Fruit fly (Drosophila melanogaster) whole organism, embryonic: ENCODE results near the gene Slip1.
A peak's percentile ranks its signal among the peaks of the same experiment; 100 is the strongest.

Source experiments
- Asciz ChIP-seq: fragments of 200-800 bp; sonication (Bioruptor generic); optimal IDR thresholded peaks from 2 replicates; lab custom pipeline; 2017; ENCODE audit warnings: missing biosample characterization, mild to moderate bottlenecking, missing genetic modification characterization, missing genetic modification reagents
- CG10147 ChIP-seq: fragments of 200-800 bp; sonication (Bioruptor generic); optimal IDR thresholded peaks from 2 replicates; lab custom pipeline; 2019; ENCODE audit warnings: missing biosample characterization, mild to moderate bottlenecking, missing genetic modification characterization, moderate library complexity
- CG10209 ChIP-seq: fragments of 200-800 bp; sonication (Bioruptor generic); optimal IDR thresholded peaks from 3 replicates; lab custom pipeline; 2017; ENCODE audit warnings: missing biosample characterization, mild to moderate bottlenecking, missing genetic modification characterization, missing genetic modification reagents
- CG10321 ChIP-seq: fragments of 200-800 bp; sonication (Bioruptor generic); IDR thresholded peaks from 2 replicates; pipeline ENCODE4 v1.3.6; 2022; ENCODE audit warnings: missing biosample characterization, missing genetic modification characterization
- CG11723 ChIP-seq: fragments of 200-800 bp; sonication (Bioruptor generic); optimal IDR thresholded peaks from 2 replicates; lab custom pipeline; 2017; ENCODE audit warnings: missing biosample characterization, mild to moderate bottlenecking, missing genetic modification characterization
- CG12744 ChIP-seq: fragments of 200-800 bp; sonication (Bioruptor generic); optimal IDR thresholded peaks from 2 replicates; lab custom pipeline; 2016; ENCODE audit warnings: missing biosample characterization, missing genetic modification characterization
- CG13296 ChIP-seq: fragments of 200-800 bp; sonication (Bioruptor generic); optimal IDR thresholded peaks from 3 replicates; lab custom pipeline; 2018; ENCODE audit warnings: missing biosample characterization, mild to moderate bottlenecking, missing genetic modification characterization
- CG13424 ChIP-seq: fragments of 200-800 bp; sonication (Bioruptor generic); optimal IDR thresholded peaks from 2 replicates; lab custom pipeline; 2019; ENCODE audit warnings: missing biosample characterization, mild to moderate bottlenecking, missing genetic modification characterization, moderate library complexity
- CG14667 ChIP-seq: fragments of 200-800 bp; sonication (Bioruptor generic); IDR thresholded peaks from 2 replicates; pipeline ENCODE4 v1.3.6; 2022; ENCODE audit warnings: missing biosample characterization, missing genetic modification characterization
- CG1529 ChIP-seq: fragments of 200-800 bp; sonication (Bioruptor generic); optimal IDR thresholded peaks from 3 replicates; lab custom pipeline; 2018; ENCODE audit warnings: missing biosample characterization, missing genetic modification characterization
- CG1647 ChIP-seq: fragments of 200-800 bp; sonication (Bioruptor generic); optimal IDR thresholded peaks from 3 replicates; lab custom pipeline; 2016; ENCODE audit warnings: missing biosample characterization, missing genetic modification characterization
- CG3995 ChIP-seq: fragments of 200-800 bp; sonication (Bioruptor generic); optimal IDR thresholded peaks from 3 replicates; lab custom pipeline; 2016; ENCODE audit warnings: missing biosample characterization, missing genetic modification characterization
- CG4328 ChIP-seq: fragments of 200-800 bp; sonication (Bioruptor generic); optimal IDR thresholded peaks from 3 replicates; lab custom pipeline; 2017; ENCODE audit warnings: missing biosample characterization, missing genetic modification reagents, missing genetic modification characterization
- CG6175 ChIP-seq: fragments of 200-800 bp; sonication (Bioruptor generic); IDR thresholded peaks from 3 replicates; pipeline ENCODE4 v1.3.6; 2022; ENCODE audit warnings: missing biosample characterization, missing genetic modification characterization
- CG7372 ChIP-seq: fragments of 200-800 bp; sonication (Bioruptor generic); IDR thresholded peaks from 2 replicates; pipeline ENCODE4 v1.3.6; 2022; ENCODE audit warnings: missing biosample characterization, missing genetic modification characterization
- CG9215 ChIP-seq: fragments of 200-800 bp; sonication (Bioruptor generic); IDR thresholded peaks from 2 replicates; pipeline ENCODE4 v1.3.6; 2022; ENCODE audit warnings: missing biosample characterization, missing genetic modification characterization
- CG9876 ChIP-seq: fragments of 200-800 bp; sonication (Bioruptor generic); optimal IDR thresholded peaks from 2 replicates; lab custom pipeline; 2016; ENCODE audit warnings: missing biosample characterization, missing genetic modification characterization
- Dp ChIP-seq: fragments of 200-800 bp; sonication (Bioruptor generic); optimal IDR thresholded peaks from 2 replicates; lab custom pipeline; 2018; ENCODE audit warnings: missing biosample characterization, mild to moderate bottlenecking, missing genetic modification characterization, moderate library complexity
- Elba2 ChIP-seq: fragments of 200-800 bp; sonication (Bioruptor generic); optimal IDR thresholded peaks from 3 replicates; lab custom pipeline; 2016; ENCODE audit warnings: missing biosample characterization, missing genetic modification characterization
- HLHmδ ChIP-seq: fragments of 200-800 bp; sonication (Bioruptor generic); optimal IDR thresholded peaks from 2 replicates; lab custom pipeline; 2018; ENCODE audit warnings: missing biosample characterization, mild to moderate bottlenecking, missing genetic modification characterization, moderate library complexity
- Hsf ChIP-seq: fragments of 200-800 bp; sonication (Bioruptor generic); optimal IDR thresholded peaks from 3 replicates; lab custom pipeline; 2016; ENCODE audit warnings: missing biosample characterization, missing genetic modification characterization
- Max ChIP-seq: fragments of 200-800 bp; sonication (Bioruptor generic); optimal IDR thresholded peaks from 2 replicates; lab custom pipeline; 2016; ENCODE audit warnings: missing biosample characterization, mild to moderate bottlenecking, missing genetic modification characterization
- Mes4 ChIP-seq: fragments of 200-800 bp; sonication (Bioruptor generic); optimal IDR thresholded peaks from 2 replicates; lab custom pipeline; 2016; ENCODE audit warnings: missing biosample characterization, missing genetic modification characterization
- Sox100B ChIP-seq: fragments of 200-800 bp; sonication (Bioruptor generic); optimal IDR thresholded peaks from 3 replicates; lab custom pipeline; 2018; ENCODE audit warnings: missing biosample characterization, mild to moderate bottlenecking, missing genetic modification characterization
- Xrp1 ChIP-seq: fragments of 200-800 bp; sonication (Bioruptor generic); IDR thresholded peaks from 2 replicates; pipeline ENCODE4 v1.3.6; 2022; ENCODE audit warnings: missing biosample characterization, missing genetic modification characterization
- danr ChIP-seq: fragments of 200-800 bp; sonication (Bioruptor generic); IDR thresholded peaks from 2 replicates; pipeline ENCODE4 v1.3.6; 2022; ENCODE audit warnings: missing biosample characterization, missing genetic modification characterization
- emc ChIP-seq: fragments of 200-800 bp; sonication (Bioruptor generic); optimal IDR thresholded peaks from 2 replicates; lab custom pipeline; 2016; ENCODE audit warnings: missing biosample characterization, missing genetic modification characterization
- eve ChIP-seq, 2 experiments: fragments of >200 bp; optimal IDR thresholded peaks; 2 replicates each; lab custom pipeline; 2017; ENCODE audit warnings: missing biosample characterization in 2 of 2, missing genetic modification characterization in 2 of 2
- gem ChIP-seq: fragments of 200-800 bp; sonication (Bioruptor generic); optimal IDR thresholded peaks from 2 replicates; lab custom pipeline; 2019; ENCODE audit warnings: missing biosample characterization, mild to moderate bottlenecking, missing genetic modification characterization, moderate library complexity
- her ChIP-seq: fragments of 200-800 bp; sonication (Bioruptor generic); optimal IDR thresholded peaks from 2 replicates; lab custom pipeline; 2016; ENCODE audit warnings: missing biosample characterization, missing genetic modification characterization
- ken ChIP-seq: fragments of 200-800 bp; sonication (Bioruptor generic); IDR thresholded peaks from 3 replicates; pipeline ENCODE4 v1.3.6; 2022; ENCODE audit warnings: missing biosample characterization, missing genetic modification characterization
- klu ChIP-seq: fragments of 200-800 bp; sonication (Bioruptor generic); IDR thresholded peaks from 2 replicates; pipeline ENCODE4 v1.3.6; 2022; ENCODE audit warnings: missing biosample characterization, missing genetic modification characterization
- lov ChIP-seq, 2 experiments: fragments of 200-800 bp in 1 of 2; fragments of >200 bp in 1 of 2; sonication (Bioruptor generic) in 1 of 2; IDR thresholded peaks in 1 of 2; optimal IDR thresholded peaks in 1 of 2; 2 replicates in 1 of 2; 3 replicates in 1 of 2; pipeline versions ENCODE4 v1.3.6 to Lab custom; 2017 to 2022; ENCODE audit warnings: missing biosample characterization in 1 of 2, missing genetic modification characterization in 1 of 2
- maf-S ChIP-seq: fragments of 200-800 bp; sonication (Bioruptor generic); optimal IDR thresholded peaks from 2 replicates; lab custom pipeline; 2016; ENCODE audit warnings: missing biosample characterization, missing genetic modification characterization
- mam ChIP-seq: fragments of 200-800 bp; sonication (Bioruptor generic); optimal IDR thresholded peaks from 3 replicates; lab custom pipeline; 2016; ENCODE audit warnings: missing biosample characterization, missing genetic modification characterization
- nmo ChIP-seq: fragments of 200-800 bp; sonication (Bioruptor generic); optimal IDR thresholded peaks from 2 replicates; lab custom pipeline; 2018; ENCODE audit warnings: missing biosample characterization, mild to moderate bottlenecking, missing genetic modification characterization, moderate library complexity
- p53 ChIP-seq: fragments of 200-800 bp; sonication (Bioruptor generic); optimal IDR thresholded peaks from 2 replicates; lab custom pipeline; 2016; ENCODE audit warnings: missing biosample characterization, missing genetic modification characterization
- pfk ChIP-seq: fragments of 200-800 bp; sonication (Bioruptor generic); optimal IDR thresholded peaks from 2 replicates; lab custom pipeline; 2018; ENCODE audit warnings: missing biosample characterization, mild to moderate bottlenecking, missing genetic modification characterization, moderate library complexity
- pros ChIP-seq: fragments of 200-800 bp; sonication (Bioruptor generic); optimal IDR thresholded peaks from 3 replicates; lab custom pipeline; 2019; ENCODE audit warnings: missing biosample characterization, mild to moderate bottlenecking, missing genetic modification characterization, moderate library complexity
- rib ChIP-seq: fragments of 200-800 bp; sonication (Bioruptor generic); IDR thresholded peaks from 2 replicates; pipeline ENCODE4 v1.3.6; 2022; ENCODE audit warnings: missing biosample characterization, missing genetic modification characterization
- run ChIP-seq: fragments of 200-800 bp; sonication (Bioruptor generic); optimal IDR thresholded peaks from 3 replicates; lab custom pipeline; 2018; ENCODE audit warnings: missing biosample characterization, mild to moderate bottlenecking, missing genetic modification characterization
- sc ChIP-seq, 3 experiments: fragments of >200 bp in 2 of 3; fragments of 200-800 bp in 1 of 3; sonication (Bioruptor generic) in 1 of 3; optimal IDR thresholded peaks; 2 replicates in 2 of 3; 3 replicates in 1 of 3; lab custom pipeline; 2017; ENCODE audit warnings: mild to moderate bottlenecking in 1 of 3, missing biosample characterization in 1 of 3, missing genetic modification characterization in 1 of 3, missing genetic modification reagents in 1 of 3
- sens ChIP-seq: fragments of 200-800 bp; sonication (Bioruptor generic); peaks from one replicate; lab custom pipeline; 2016; ENCODE audit warnings: missing biosample characterization, missing genetic modification characterization
- slou ChIP-seq: fragments of 200-800 bp; sonication (Bioruptor generic); optimal IDR thresholded peaks from 3 replicates; lab custom pipeline; 2016; ENCODE audit warnings: missing biosample characterization, missing genetic modification characterization
- tap ChIP-seq: fragments of 200-800 bp; optimal IDR thresholded peaks from 3 replicates; lab custom pipeline; 2019; ENCODE audit warnings: missing biosample characterization, mild to moderate bottlenecking, missing genetic modification characterization, moderate library complexity
- tin ChIP-seq: fragments of 200-800 bp; sonication (Bioruptor generic); optimal IDR thresholded peaks from 3 replicates; lab custom pipeline; 2016; ENCODE audit warnings: missing biosample characterization, missing genetic modification characterization
- vvl ChIP-seq: fragments of 200-800 bp; sonication (Bioruptor generic); IDR thresholded peaks from 2 replicates; pipeline ENCODE4 v1.3.6; 2022; ENCODE audit warnings: missing biosample characterization, missing genetic modification characterization
- zen2 ChIP-seq: fragments of 200-800 bp; sonication (Bioruptor generic); IDR thresholded peaks from 3 replicates; pipeline ENCODE4 v1.3.6; 2022; ENCODE audit warnings: missing biosample characterization, missing genetic modification characterization; ENCODE audit not compliant: partially characterized antibody

Gene Slip1

dm6 chr4:659884-660846 is 3.3 kb upstream of the Slip1 start, which contains the start of gene gw (continued):
- TF ChIP-seq pfk (GFP tag; lab: Kevin White, UChicago) (peak; percentile 75), Mes4 (GFP tag; lab: Kevin White, UChicago) (peak; percentile 24), zen2 (GFP tag; lab: Robert Waterston, UW) (no peak), rib (GFP tag; lab: Robert Waterston, UW) (peak; percentile 68), CG13296 (GFP tag; lab: Kevin White, UChicago) (peak; percentile 69), danr (GFP tag; lab: Robert Waterston, UW) (0 out of 2 replicates have a peak, but pooled peaks have one; percentile 18), gem (tag; lab: Kevin White, UChicago) (peak; percentile 86), CG6175 (GFP tag; lab: Robert Waterston, UW) (no peak), klu (GFP tag; lab: Robert Waterston, UW) (no peak), ken (GFP tag; lab: Robert Waterston, UW) (no peak; the same call in 2 of the 3 replicates), maf-S (GFP tag; lab: Kevin White, UChicago) (peak; percentile 77), emc (peak; percentile 62), sens (peak; percentile 97), Elba2 (GFP tag; lab: Kevin White, UChicago) (no peak), nmo (GFP tag; lab: Kevin White, UChicago) (peak; percentile 78), mam (GFP tag; lab: Kevin White, UChicago) (peak; percentile 75), CG12744 (GFP tag; lab: Kevin White, UChicago) (peak; percentile 60), eve (GFP tag; optimal IDR thresholded peaks at IDR 0.05; lab: Kevin White, UChicago) (peak in 1 of 2 experiments; percentile 92), CG11723 (GFP tag; lab: Kevin White, UChicago) (peak; percentile 94), sc (optimal IDR thresholded peaks at IDR 0.05; lab: Kevin White, UChicago) (no peak), sc (GFP tag; optimal IDR thresholded peaks at IDR 0.05; lab: Kevin White, UChicago) (peak; percentile 70), her (GFP tag; lab: Kevin White, UChicago) (peak; percentile 52), Asciz (GFP tag; lab: Kevin White, UChicago) (peak; percentile 61), CG1647 (peak; percentile 77), Xrp1 (GFP tag; lab: Robert Waterston, UW) (peak; percentile 80), CG9215 (no peak), CG10321 (GFP tag; lab: Robert Waterston, UW) (peak; percentile 93), vvl (GFP tag; lab: Robert Waterston, UW) (peak; percentile 82), CG4328 (peak; percentile 87), slou (GFP tag; lab: Kevin White, UChicago) (peak; percentile 57), run (tag; lab: Kevin White, UChicago) (no peak), CG14667 (GFP tag; lab: Robert Waterston, UW) (no peak), p53 (GFP tag; lab: Kevin White, UChicago) (peak; percentile 18), CG1529 (peak; percentile 78), Dp (no peak), CG10147 (GFP tag; lab: Kevin White, UChicago) (peak; percentile 70), CG10209 (GFP tag; lab: Kevin White, UChicago) (peak; percentile 75), Hsf (GFP tag; lab: Kevin White, UChicago) (peak; percentile 86), HLHmδ (GFP tag; lab: Kevin White, UChicago) (no peak), Sox100B (peak; percentile 83), CG13424 (tag; lab: Kevin White, UChicago) (peak; percentile 86), tap (tag; lab: Kevin White, UChicago) (no peak), CG3995 (GFP tag; lab: Kevin White, UChicago) (peak; percentile 49), lov (optimal IDR thresholded peaks at IDR 0.05; lab: Kevin White, UChicago) (no peak), lov (GFP tag; IDR thresholded peaks at IDR 0.05; lab: Robert Waterston, UW) (no peak), tin (GFP tag; lab: Kevin White, UChicago) (peak; percentile 77), Max (GFP tag; lab: Kevin White, UChicago) (peak; percentile 83), CG9876 (peak; percentile 27), CG7372 (no peak; the same call in 1 of the 2 replicates), pros (GFP tag; lab: Kevin White, UChicago) (no peak)
